Worm (Caenorhabditis elegans) whole organism, L1 larva: ENCODE data around the gene F31D5.2.

ENCODE experiments used
- C34B4.2 ChIP-seq: sonication (generic microtip); optimal IDR thresholded peaks from 2 replicates; lab custom pipeline; 2017; ENCODE audit warnings: mild to moderate bottlenecking, missing genetic modification characterization, missing compliant biosample characterization
- Y116A8C.19 ChIP-seq: sonication (generic microtip); optimal IDR thresholded peaks from 2 replicates; lab custom pipeline; 2016; ENCODE audit warnings: missing compliant biosample characterization, missing genetic modification characterization, borderline replicate concordance
- alr-1 ChIP-seq: fragments of 200-800 bp; sonication (Bioruptor generic); optimal IDR thresholded peaks from 2 replicates; lab custom pipeline; 2018; ENCODE audit warnings: borderline replicate concordance, mild to moderate bottlenecking, missing genetic modification characterization, missing compliant biosample characterization
- aly-2 ChIP-seq: fragments of 150-350 bp; optimal IDR thresholded peaks from 2 replicates; lab custom pipeline; 2014; ENCODE audit warnings: missing biosample characterization, missing genetic modification characterization
- blmp-1 ChIP-seq: fragments of 150-350 bp; optimal IDR thresholded peaks from 2 replicates; lab custom pipeline; 2014; ENCODE audit warnings: missing biosample characterization, missing genetic modification characterization
- ceh-63 ChIP-seq: fragments of 200-800 bp; sonication (Bioruptor generic); optimal IDR thresholded peaks from 2 replicates; lab custom pipeline; 2018; ENCODE audit warnings: mild to moderate bottlenecking, missing genetic modification characterization, missing compliant biosample characterization
- ceh-8 ChIP-seq: fragments of 200-800 bp; sonication (Bioruptor generic); optimal IDR thresholded peaks from 2 replicates; lab custom pipeline; 2018; ENCODE audit warnings: mild to moderate bottlenecking, missing genetic modification characterization, moderate library complexity, missing compliant biosample characterization
- ceh-88 ChIP-seq: fragments of 200-800 bp; sonication (Bioruptor generic); IDR thresholded peaks from 2 replicates; pipeline ENCODE4 v1.3.6; 2022; ENCODE audit warnings: missing genetic modification characterization, missing compliant biosample characterization
- ceh-90 ChIP-seq: sonication (generic microtip); optimal IDR thresholded peaks from 2 replicates; lab custom pipeline; 2016; ENCODE audit warnings: missing genetic modification characterization, missing compliant biosample characterization
- dpl-1 ChIP-seq, 3 experiments: fragments of 150-350 bp in 2 of 3; sonication (generic microtip) in 1 of 3; optimal IDR thresholded peaks; 2 replicates each; lab custom pipeline; 2014 to 2017; ENCODE audit warnings: missing biosample characterization in 3 of 3, missing genetic modification characterization in 3 of 3, missing genetic modification reagents in 3 of 3
- efl-1 ChIP-seq, 4 experiments: fragments of 150-350 bp; optimal IDR thresholded peaks in 3 of 4; peaks in 1 of 4; 1 replicate in 1 of 4; 2 replicates in 3 of 4; lab custom pipeline; 2014; ENCODE audit warnings: missing biosample characterization in 2 of 4, missing genetic modification characterization in 2 of 4, missing genetic modification reagents in 2 of 4
- elt-2 ChIP-seq: sonication (generic microtip); optimal IDR thresholded peaks from 2 replicates; lab custom pipeline; 2016; ENCODE audit warnings: missing genetic modification characterization, mild to moderate bottlenecking, inconsistent platforms, missing compliant biosample characterization, missing genetic modification reagents
- fkh-4 ChIP-seq: sonication (generic microtip); optimal IDR thresholded peaks from 2 replicates; lab custom pipeline; 2016; ENCODE audit warnings: missing compliant biosample characterization, missing genetic modification characterization, borderline replicate concordance
- fos-1 ChIP-seq: fragments of 150-350 bp; optimal IDR thresholded peaks from 2 replicates; lab custom pipeline; 2014; ENCODE audit warnings: missing biosample characterization, missing genetic modification characterization
- hlh-17 ChIP-seq: fragments of 200-800 bp; sonication (Bioruptor generic); optimal IDR thresholded peaks from 2 replicates; lab custom pipeline; 2018; ENCODE audit warnings: missing genetic modification characterization, mild to moderate bottlenecking, missing compliant biosample characterization, moderate library complexity, borderline replicate concordance
- irx-1 ChIP-seq: sonication (generic microtip); optimal IDR thresholded peaks from 2 replicates; lab custom pipeline; 2016; ENCODE audit warnings: missing genetic modification characterization, missing compliant biosample characterization
- lin-13 ChIP-seq: fragments of 150-350 bp; optimal IDR thresholded peaks from 2 replicates; lab custom pipeline; 2014; ENCODE audit warnings: missing biosample characterization, missing genetic modification reagents, missing genetic modification characterization
- lin-14 ChIP-seq: fragments of 200-800 bp; sonication (Bioruptor generic); optimal IDR thresholded peaks from 2 replicates; lab custom pipeline; 2018; ENCODE audit warnings: mild to moderate bottlenecking, missing genetic modification characterization, moderate library complexity, missing compliant biosample characterization
- lin-35 ChIP-seq, 2 experiments: fragments of 150-350 bp; optimal IDR thresholded peaks; 2 replicates each; lab custom pipeline; 2014; ENCODE audit warnings: missing biosample characterization in 2 of 2, missing genetic modification characterization in 2 of 2, missing genetic modification reagents in 2 of 2
- lsy-2 ChIP-seq, 2 experiments: fragments of 150-350 bp; optimal IDR thresholded peaks; 2 replicates each; lab custom pipeline; 2014; ENCODE audit warnings: missing biosample characterization in 2 of 2, missing genetic modification characterization in 2 of 2
- mab-9 ChIP-seq: fragments of 200-800 bp; sonication (Bioruptor generic); IDR thresholded peaks from 2 replicates; pipeline ENCODE4 v1.3.6; 2022; ENCODE audit warnings: missing genetic modification reagents, missing genetic modification characterization, missing compliant biosample characterization
- mdl-1 ChIP-seq, 2 experiments: fragments of 150-350 bp; optimal IDR thresholded peaks; 2 replicates each; lab custom pipeline; 2014 to 2017; ENCODE audit warnings: missing biosample characterization in 2 of 2, missing genetic modification characterization in 2 of 2, inconsistent platforms in 1 of 2
- mef-2 ChIP-seq: fragments of 150-350 bp; optimal IDR thresholded peaks from 2 replicates; lab custom pipeline; 2014; ENCODE audit warnings: missing biosample characterization, missing genetic modification characterization
- mep-1 ChIP-seq: fragments of 150-350 bp; optimal IDR thresholded peaks from 2 replicates; lab custom pipeline; 2014; ENCODE audit warnings: missing biosample characterization, missing genetic modification characterization
- nhr-19 ChIP-seq: fragments of 200-800 bp; sonication (Bioruptor generic); conservative IDR thresholded peaks from 2 replicates; pipeline ENCODE4 v1.3.6; 2022; ENCODE audit warnings: missing genetic modification characterization, missing compliant biosample characterization
- nhr-237 ChIP-seq: fragments of 150-350 bp; optimal IDR thresholded peaks from 2 replicates; lab custom pipeline; 2014; ENCODE audit warnings: missing biosample characterization, missing genetic modification characterization
- nhr-28 ChIP-seq: fragments of 150-350 bp; optimal IDR thresholded peaks from 2 replicates; lab custom pipeline; 2014; ENCODE audit warnings: missing biosample characterization, missing genetic modification characterization
- nhr-47 ChIP-seq: sonication (generic microtip); optimal IDR thresholded peaks from 2 replicates; lab custom pipeline; 2016; ENCODE audit warnings: mild to moderate bottlenecking, missing genetic modification characterization, moderate library complexity, missing compliant biosample characterization
- nhr-71 ChIP-seq: sonication (generic microtip); optimal IDR thresholded peaks from 2 replicates; lab custom pipeline; 2016; ENCODE audit warnings: mild to moderate bottlenecking, missing genetic modification characterization, moderate library complexity, missing compliant biosample characterization
- nhr-84 ChIP-seq: sonication (generic microtip); optimal IDR thresholded peaks from 2 replicates; lab custom pipeline; 2017; ENCODE audit warnings: missing biosample characterization, missing genetic modification characterization
- nhr-85 ChIP-seq: sonication (generic microtip); peaks from one replicate; lab custom pipeline; 2016; ENCODE audit warnings: missing genetic modification characterization, inconsistent platforms, missing compliant biosample characterization
- pag-3 ChIP-seq: sonication (generic microtip); optimal IDR thresholded peaks from 2 replicates; lab custom pipeline; 2017; ENCODE audit warnings: missing genetic modification characterization, mild to moderate bottlenecking, missing compliant biosample characterization, antibody characterized with exemption, borderline replicate concordance; ENCODE audit not compliant: insufficient read depth
- skn-1 ChIP-seq: fragments of 150-350 bp; optimal IDR thresholded peaks from 2 replicates; lab custom pipeline; 2014; ENCODE audit warnings: missing biosample characterization, missing genetic modification characterization
- sox-4 ChIP-seq: sonication (generic microtip); optimal IDR thresholded peaks from 2 replicates; lab custom pipeline; 2016; ENCODE audit warnings: missing genetic modification characterization, missing compliant biosample characterization
- unc-130 ChIP-seq: fragments of 150-350 bp; optimal IDR thresholded peaks from 2 replicates; lab custom pipeline; 2017; ENCODE audit warnings: missing biosample characterization, missing genetic modification characterization, inconsistent platforms
- unc-30 ChIP-seq: sonication (generic microtip); optimal IDR thresholded peaks from 2 replicates; lab custom pipeline; 2017; ENCODE audit warnings: missing biosample characterization, missing genetic modification characterization
- vab-15 ChIP-seq: sonication (generic microtip); optimal IDR thresholded peaks from 2 replicates; lab custom pipeline; 2017; ENCODE audit warnings: missing genotype, mild to moderate bottlenecking, missing genetic modification characterization, missing compliant biosample characterization
- xbp-1 ChIP-seq: sonication (generic microtip); optimal IDR thresholded peaks from 2 replicates; lab custom pipeline; 2016; ENCODE audit warnings: missing genetic modification characterization, missing compliant biosample characterization
- zip-4 ChIP-seq: fragments of 200-800 bp; sonication (Bioruptor generic); optimal IDR thresholded peaks from 2 replicates; lab custom pipeline; 2018; ENCODE audit warnings: mild to moderate bottlenecking, missing genetic modification characterization, moderate library complexity, missing compliant biosample characterization
- ztf-11 ChIP-seq, 2 experiments: sonication (generic microtip); optimal IDR thresholded peaks; 2 replicates each; lab custom pipeline; 2016 to 2017; ENCODE audit warnings: missing genetic modification characterization in 2 of 2, missing biosample characterization in 1 of 2, missing compliant biosample characterization in 1 of 2

The F31D5.2 gene

DNA sequence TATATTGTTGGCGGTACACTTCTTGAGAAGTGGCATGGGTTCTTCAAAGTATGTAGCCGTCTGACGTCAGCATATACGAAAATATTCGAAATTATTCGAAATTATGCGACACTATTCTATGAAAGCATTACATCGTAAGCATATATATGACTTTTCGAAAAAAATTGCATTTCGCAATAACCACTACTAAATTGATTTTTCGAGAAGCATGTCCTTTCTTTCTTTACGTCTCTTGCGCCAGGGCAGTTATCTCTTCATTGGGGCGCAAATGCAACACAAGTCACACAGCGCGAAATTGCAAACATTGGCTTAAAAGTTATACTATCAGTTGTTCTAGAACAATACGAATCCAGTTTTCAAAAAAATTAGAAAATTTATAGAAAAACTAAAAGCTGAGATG lies 41.6 kb upstream of the F31D5.2 start:
- no peak for TF ChIP-seq aly-2 (tag; lab: Kevin White, UChicago)
- TF ChIP-seq ceh-90 (tag; lab: Kevin White, UChicago) = no peak
- no peak for TF ChIP-seq blmp-1
- TF ChIP-seq nhr-47 (tag; lab: Kevin White, UChicago) = no peak
- TF ChIP-seq C34B4.2 (tag; lab: Kevin White, UChicago) = no peak
- TF ChIP-seq nhr-28 (tag; lab: Kevin White, UChicago) = no peak
- no peak for TF ChIP-seq ztf-11 (tag; optimal IDR thresholded peaks at IDR 0.05; lab: Kevin White, UChicago)
- TF ChIP-seq alr-1 (tag; lab: Kevin White, UChicago) = no peak
- no peak for TF ChIP-seq mab-9
- no peak for TF ChIP-seq xbp-1 (tag; lab: Kevin White, UChicago)
- TF ChIP-seq ceh-88 (GFP tag; lab: Robert Waterston, UW) = no peak
- TF ChIP-seq ceh-8 (GFP tag; lab: Kevin White, UChicago) = no peak
- peak in 1 of 3 experiments; percentile 14 for TF ChIP-seq dpl-1 (GFP tag; optimal IDR thresholded peaks at IDR 0.05; lab: Kevin White, UChicago)
- TF ChIP-seq pag-3 (tag; lab: Kevin White, UChicago) = no peak
- TF ChIP-seq mef-2 (tag; lab: Kevin White, UChicago) = no peak
- peak; percentile 50 for TF ChIP-seq zip-4 (GFP tag; lab: Kevin White, UChicago)
- no peak for TF ChIP-seq skn-1 (tag; lab: Kevin White, UChicago)
- TF ChIP-seq hlh-17 (GFP tag; lab: Kevin White, UChicago) = no peak
- no peak for TF ChIP-seq mdl-1 (tag; optimal IDR thresholded peaks at IDR 0.05; lab: Kevin White, UChicago)
- TF ChIP-seq ceh-63 (GFP tag; lab: Kevin White, UChicago) = no peak
- TF ChIP-seq fkh-4 = no peak
- TF ChIP-seq lin-35 (GFP tag; optimal IDR thresholded peaks at IDR 0.05; lab: Kevin White, UChicago) = peak in 1 of 2 experiments; percentile 13
- no peak for TF ChIP-seq mep-1 (tag; lab: Kevin White, UChicago)
- TF ChIP-seq efl-1 (optimal IDR thresholded peaks at IDR 0.05; lab: Kevin White, UChicago) = peak in 1 of 2 experiments; percentile 30
- peak in 1 of 2 experiments; percentile 55 for TF ChIP-seq efl-1 (GFP tag; optimal IDR thresholded peaks at IDR 0.05 in 1 of 2; lab: Kevin White, UChicago)
- TF ChIP-seq lin-13 (GFP tag; lab: Kevin White, UChicago) = no peak
- TF ChIP-seq nhr-19 = no peak
- no peak for TF ChIP-seq vab-15 (tag; lab: Kevin White, UChicago)
- TF ChIP-seq nhr-84 = no peak
- peak; percentile 51 for TF ChIP-seq nhr-85 (tag; lab: Kevin White, UChicago)
- TF ChIP-seq Y116A8C.19 = no peak
- no peak for TF ChIP-seq irx-1 (tag; lab: Kevin White, UChicago)
- TF ChIP-seq nhr-71 (tag; lab: Kevin White, UChicago) = no peak

ce11 chrII:4178838-4179237 lies 36.6 kb upstream of the F31D5.2 start, which contains the start of gene R03H10.7:
Gene R03H10.7, minus strand, starts transcription at chrII:4178938.
- TF ChIP-seq elt-2 (tag; lab: Kevin White, UChicago) (peak; percentile 13), ceh-88 (GFP tag; lab: Robert Waterston, UW) (no peak), nhr-237 (no peak), nhr-85 (tag; lab: Kevin White, UChicago) (peak; percentile 7), efl-1 (optimal IDR thresholded peaks at IDR 0.05; lab: Kevin White, UChicago) (no peak), efl-1 (GFP tag; optimal IDR thresholded peaks at IDR 0.05 in 1 of 2; lab: Kevin White, UChicago) (no peak)
- TF ChIP-seq, all 84 proteins: peak for 2

ce11 chrII:4179897-4180296 lies 35.5 kb upstream of the F31D5.2 start, which contains the start of gene R03H10.1:
Gene R03H10.1, plus strand, starts transcription at chrII:4180248.
- TF ChIP-seq unc-130 (tag; lab: Kevin White, UChicago) = no peak
- no peak for TF ChIP-seq sox-4 (tag; lab: Kevin White, UChicago)
- no peak for TF ChIP-seq unc-30 (tag; lab: Kevin White, UChicago)
- no peak for TF ChIP-seq C34B4.2 (tag; lab: Kevin White, UChicago)
- peak; percentile 25 for TF ChIP-seq nhr-85 (tag; lab: Kevin White, UChicago)
- TF ChIP-seq fos-1 (tag; lab: Kevin White, UChicago) = no peak
- TF ChIP-seq efl-1 (optimal IDR thresholded peaks at IDR 0.05; lab: Kevin White, UChicago) = peak in 1 of 2 experiments; percentile 4
- no peak for TF ChIP-seq efl-1 (GFP tag; optimal IDR thresholded peaks at IDR 0.05 in 1 of 2; lab: Kevin White, UChicago)
- no peak for TF ChIP-seq hlh-17 (GFP tag; lab: Kevin White, UChicago)
- peak; percentile 60 for TF ChIP-seq lin-14 (GFP tag; lab: Kevin White, UChicago)
- TF ChIP-seq aly-2 (tag; lab: Kevin White, UChicago) = no peak
- peak in 1 of 2 experiments; percentile 29 for TF ChIP-seq lsy-2 (tag; optimal IDR thresholded peaks at IDR 0.05; lab: Kevin White, UChicago)
